Fruit fly (Drosophila melanogaster): ENCODE measurements around the gene Plod.

Plod gene

DNA sequence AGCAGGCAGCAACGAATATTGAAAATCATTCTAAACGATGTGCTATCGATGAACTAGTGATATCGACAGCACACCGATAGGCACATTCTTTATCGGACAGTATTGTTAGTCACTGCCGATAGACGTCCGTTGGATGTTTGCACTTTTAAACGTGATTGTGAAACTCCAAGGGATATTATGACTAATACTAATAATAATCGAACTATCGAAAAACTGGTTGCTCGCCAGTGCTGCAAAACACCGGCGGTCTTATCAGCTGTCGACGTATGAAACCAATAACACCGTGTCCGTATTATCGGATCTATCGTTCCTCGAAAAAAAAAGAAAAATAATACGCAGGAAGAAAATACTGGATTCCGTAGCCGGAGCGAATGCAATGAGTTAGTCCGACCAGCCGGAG, 4.7 kb upstream of the Plod start, which contains the start of the genes Ube3a and CG7600:
Gene Ube3a, minus strand, starts transcription at position 67 of the 400 bp plus-strand sequence.
Gene CG7600, plus strand, starts transcription at position 270 of the 400 bp plus-strand sequence.
- TF ChIP-seq achi (GFP tag; optimal IDR thresholded peaks at IDR 0.05) (no peak), CG15336 (GFP tag; IDR thresholded peaks at IDR 0.05) (peak; percentile 32; the same call in 1 of the 2 replicates), CG9139 (GFP tag; optimal IDR thresholded peaks at IDR 0.05) (no peak), dac (GFP tag; optimal IDR thresholded peaks at IDR 0.05) (peak; percentile 13), CG6792 (GFP tag; optimal IDR thresholded peaks at IDR 0.05) (no peak), CG10669 (GFP tag; optimal IDR thresholded peaks at IDR 0.05) (no peak), fd59A (GFP tag; optimal IDR thresholded peaks at IDR 0.05) (no peak), CG1621 (tag; optimal IDR thresholded peaks at IDR 0.05) (peak; percentile 97), cyc (GFP tag; optimal IDR thresholded peaks at IDR 0.05) (peak; percentile 8), CG4318 (GFP tag; optimal IDR thresholded peaks at IDR 0.05) (no peak), OdsH (GFP tag; optimal IDR thresholded peaks at IDR 0.05) (no peak), CG8119 (GFP tag; IDR thresholded peaks at IDR 0.05) (peak; percentile 40; the same call in 2 of the 3 replicates), CG8632 (GFP tag; optimal IDR thresholded peaks at IDR 0.05) (no peak), fd85E (GFP tag; optimal IDR thresholded peaks at IDR 0.05) (no peak), fkh (GFP tag; optimal IDR thresholded peaks at IDR 0.05) (peak; percentile 75), Sox15 (GFP tag; optimal IDR thresholded peaks at IDR 0.05) (no peak), CG3032 (tag; optimal IDR thresholded peaks at IDR 0.05) (peak; percentile 31), eg (GFP tag; IDR thresholded peaks at IDR 0.05) (0 out of 3 replicates have a peak, but pooled peaks have one; percentile 21), CG3919 (GFP tag; optimal IDR thresholded peaks at IDR 0.05) (peak; percentile 48), topi (GFP tag; optimal IDR thresholded peaks at IDR 0.05) (peak; percentile 51), Smox (GFP tag; optimal IDR thresholded peaks at IDR 0.05) (no peak), CG6854 (GFP tag; optimal IDR thresholded peaks at IDR 0.05) (peak; percentile 61), Hr4 (GFP tag; optimal IDR thresholded peaks at IDR 0.05) (no peak), esn (GFP tag; optimal IDR thresholded peaks at IDR 0.05) (peak; percentile 59), spab (GFP tag; optimal IDR thresholded peaks at IDR 0.05) (no peak), Sox14 (GFP tag; optimal IDR thresholded peaks at IDR 0.05) (peak; percentile 16), salr (GFP tag; optimal IDR thresholded peaks at IDR 0.05) (no peak), Hr39 (GFP tag; optimal IDR thresholded peaks at IDR 0.05) (no peak), net (GFP tag; optimal IDR thresholded peaks at IDR 0.05) (no peak), pdm3 (GFP tag; optimal IDR thresholded peaks at IDR 0.05) (no peak), dsx (GFP tag; optimal IDR thresholded peaks at IDR 0.05; ENCODE audit: poor library complexity, severe bottlenecking) (peak; percentile 22), Eip93F (GFP tag; optimal IDR thresholded peaks at IDR 0.05) (no peak), CG8319 (GFP tag; optimal IDR thresholded peaks at IDR 0.05) (no peak), CG10631 (GFP tag; optimal IDR thresholded peaks at IDR 0.05) (no peak), Eip75B (GFP tag; optimal IDR thresholded peaks at IDR 0.05) (peak; percentile 40), CG32006 (GFP tag; optimal IDR thresholded peaks at IDR 0.05) (peak; percentile 15), svp (GFP tag) (no peak), CG11294 (GFP tag; IDR thresholded peaks at IDR 0.05) (no peak; the same call in 1 of the 2 replicates), Blimp-1 (GFP tag; optimal IDR thresholded peaks at IDR 0.05) (no peak), Met (GFP tag; optimal IDR thresholded peaks at IDR 0.05) (no peak), CG6276 (GFP tag; optimal IDR thresholded peaks at IDR 0.05) (no peak), lz (GFP tag; optimal IDR thresholded peaks at IDR 0.05) (peak; percentile 44), vri (GFP tag; optimal IDR thresholded peaks at IDR 0.05) (no peak), CG31627 (GFP tag; optimal IDR thresholded peaks at IDR 0.05) (no peak), Lpt (GFP tag; optimal IDR thresholded peaks at IDR 0.05) (no peak), CG34406 (GFP tag; optimal IDR thresholded peaks at IDR 0.05) (no peak), Ets21C (GFP tag; optimal IDR thresholded peaks at IDR 0.05) (no peak), CG11902 (GFP tag; optimal IDR thresholded peaks at IDR 0.05) (no peak), CG7368 (GFP tag; optimal IDR thresholded peaks at IDR 0.05) (no peak), Eip78C (GFP tag) (peak; percentile 71), CG11762 (GFP tag; optimal IDR thresholded peaks at IDR 0.05; ENCODE audit: insufficient read depth) (no peak), Gug (GFP tag; IDR thresholded peaks at IDR 0.05) (no peak), CG6163 (GFP tag; IDR thresholded peaks at IDR 0.05) (peak; percentile 43; the same call in 1 of the 3 replicates)
